Worm (Caenorhabditis elegans) whole organism, early embryonic: ENCODE measurements around the gene eif-1.

Experiments used
- F13C5.2 ChIP-seq: sonication (generic microtip); optimal IDR thresholded peaks from 2 replicates; lab custom pipeline; 2017; ENCODE audit warnings: mild to moderate bottlenecking, missing genetic modification characterization, inconsistent platforms, missing compliant biosample characterization
- aly-1 ChIP-seq: sonication (generic microtip); optimal IDR thresholded peaks from 2 replicates; lab custom pipeline; 2016; ENCODE audit warnings: missing genetic modification characterization, missing compliant biosample characterization
- ama-1 ChIP-seq: fragments of 150-350 bp; optimal IDR thresholded peaks from 2 replicates; lab custom pipeline; 2014
- ceh-13 ChIP-seq: fragments of 200-800 bp; sonication (Bioruptor generic); optimal IDR thresholded peaks from 2 replicates; lab custom pipeline; 2018; ENCODE audit warnings: mild to moderate bottlenecking, missing genetic modification characterization, missing compliant biosample characterization
- ceh-36 ChIP-seq: sonication (generic microtip); optimal IDR thresholded peaks from 2 replicates; lab custom pipeline; 2016; ENCODE audit warnings: missing genetic modification characterization, inconsistent platforms, missing compliant biosample characterization
- ets-7 ChIP-seq: sonication (generic microtip); optimal IDR thresholded peaks from 2 replicates; lab custom pipeline; 2016; ENCODE audit warnings: missing genotype, missing genetic modification characterization, missing compliant biosample characterization
- flt-1 ChIP-seq: fragments of 200-800 bp; sonication (Bioruptor generic); IDR thresholded peaks from 2 replicates; pipeline ENCODE4 v1.3.6; 2022; ENCODE audit warnings: missing genetic modification characterization, missing compliant biosample characterization
- hmbx-1 ChIP-seq: sonication (generic microtip); optimal IDR thresholded peaks from 2 replicates; lab custom pipeline; 2016; ENCODE audit warnings: mild to moderate bottlenecking, missing genetic modification characterization, missing compliant biosample characterization
- hnd-1 ChIP-seq: sonication (generic microtip); optimal IDR thresholded peaks from 2 replicates; lab custom pipeline; 2016; ENCODE audit warnings: missing genetic modification characterization, missing compliant biosample characterization
- pes-1 ChIP-seq: fragments of 200-800 bp; sonication (Bioruptor generic); IDR thresholded peaks from 2 replicates; pipeline ENCODE4 v1.3.6; 2022; ENCODE audit warnings: missing genetic modification reagents, missing genetic modification characterization, missing compliant biosample characterization
- scrt-1 ChIP-seq: fragments of 200-800 bp; sonication (Bioruptor generic); IDR thresholded peaks from 2 replicates; pipeline ENCODE4 v1.3.6; 2022; ENCODE audit warnings: missing genetic modification characterization, missing compliant biosample characterization
- sea-1 ChIP-seq: fragments of 200-800 bp; sonication (Bioruptor generic); conservative IDR thresholded peaks from 2 replicates; pipeline ENCODE4 v1.3.6; 2022; ENCODE audit warnings: missing genetic modification characterization, missing compliant biosample characterization
- tbx-11 ChIP-seq: fragments of 200-800 bp; sonication (Bioruptor generic); IDR thresholded peaks from 2 replicates; pipeline ENCODE4 v1.3.6; 2022; ENCODE audit warnings: missing genetic modification characterization, missing compliant biosample characterization
- tra-4 ChIP-seq: sonication (generic microtip); optimal IDR thresholded peaks from 2 replicates; lab custom pipeline; 2017; ENCODE audit warnings: missing genetic modification characterization, missing compliant biosample characterization

DNA sequence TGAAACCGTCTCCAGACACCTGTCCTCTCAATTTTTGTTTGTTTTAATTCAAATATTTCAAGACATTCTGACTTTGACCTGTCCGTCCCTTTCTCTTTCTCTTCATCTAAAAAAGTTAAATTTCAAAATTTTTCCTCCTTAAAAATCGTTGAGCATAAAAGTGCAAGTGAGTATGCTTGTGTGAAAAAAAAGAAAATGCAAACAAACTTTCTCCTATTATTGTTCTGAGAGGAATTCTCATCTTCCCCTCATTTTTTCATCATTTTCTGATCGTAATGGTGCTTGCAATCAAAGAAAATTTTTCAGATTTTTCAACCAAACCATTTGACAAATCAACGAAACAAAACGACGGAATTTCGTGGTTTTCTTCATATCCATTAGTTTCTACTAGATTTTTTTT is 24.5 kb downstream of the eif-1 start, which contains the start of gene shc-2:
- no peak for TF ChIP-seq tbx-11 (GFP tag; lab: Robert Waterston, UW)
- no peak for TF ChIP-seq sea-1
- TF ChIP-seq tra-4 = no peak
- TF ChIP-seq flt-1 (GFP tag; lab: Robert Waterston, UW) = no peak
- TF ChIP-seq ets-7 = no peak
- no peak for TF ChIP-seq ama-1 (lab: Kevin White, UChicago)
- no peak for TF ChIP-seq ceh-13 (GFP tag; lab: Kevin White, UChicago)
- TF ChIP-seq hnd-1 (tag; lab: Kevin White, UChicago) = no peak
- TF ChIP-seq hmbx-1 (tag; lab: Kevin White, UChicago) = no peak
- no peak for TF ChIP-seq aly-1
- TF ChIP-seq ceh-36 (tag; lab: Kevin White, UChicago) = no peak
- TF ChIP-seq scrt-1 = no peak
- no peak for TF ChIP-seq pes-1 (GFP tag; lab: Robert Waterston, UW)
- TF ChIP-seq F13C5.2 (tag; lab: Kevin White, UChicago) = no peak
